Worm (Caenorhabditis elegans) whole organism, young adult: ENCODE measurements around the gene K01A2.6.
"Not testable (repeated sequence)": the region's sequence is repeated elsewhere in the genome, so short reads cannot be mapped to it uniquely, and the experiment has no call there.

Source experiments
- B0019.2 ChIP-seq: fragments of 200-800 bp; sonication (Bioruptor generic); conservative IDR thresholded peaks from 2 replicates; pipeline ENCODE4 v1.3.6; 2022; ENCODE audit warnings: missing genetic modification reagents, missing genetic modification characterization, missing compliant biosample characterization
- C17E4.6 ChIP-seq: fragments of 200-800 bp; sonication (Bioruptor generic); IDR thresholded peaks from 2 replicates; pipeline ENCODE4 v1.3.6; 2022; ENCODE audit warnings: missing genetic modification reagents, missing genetic modification characterization, missing compliant biosample characterization
- F22D6.2 ChIP-seq: sonication (generic microtip); optimal IDR thresholded peaks from 2 replicates; lab custom pipeline; 2016; ENCODE audit warnings: mild to moderate bottlenecking, missing genetic modification characterization, missing compliant biosample characterization
- F33H1.4 ChIP-seq: fragments of 200-800 bp; sonication (Bioruptor generic); IDR thresholded peaks from 2 replicates; pipeline ENCODE4 v1.3.6; 2022; ENCODE audit warnings: missing genetic modification reagents, missing genetic modification characterization, missing compliant biosample characterization
- F37B4.10 ChIP-seq: fragments of 200-800 bp; sonication (Bioruptor generic); IDR thresholded peaks from 2 replicates; pipeline ENCODE4 v1.3.6; 2022; ENCODE audit warnings: missing genetic modification characterization, missing compliant biosample characterization
- F39B2.1 ChIP-seq: fragments of 200-800 bp; sonication (Bioruptor generic); IDR thresholded peaks from 2 replicates; pipeline ENCODE4 v1.3.6; 2022; ENCODE audit warnings: missing genetic modification reagents, missing genetic modification characterization, missing compliant biosample characterization
- F52B5.7 ChIP-seq: sonication (generic microtip); optimal IDR thresholded peaks from 2 replicates; lab custom pipeline; 2016; ENCODE audit warnings: mild to moderate bottlenecking, missing genetic modification characterization, missing compliant biosample characterization
- K12H6.12 ChIP-seq: fragments of 200-800 bp; sonication (Bioruptor generic); optimal IDR thresholded peaks from 2 replicates; lab custom pipeline; 2018; ENCODE audit warnings: mild to moderate bottlenecking, missing genetic modification characterization, missing compliant biosample characterization
- Y56A3A.18 ChIP-seq: fragments of 200-800 bp; sonication (Bioruptor generic); IDR thresholded peaks from 2 replicates; pipeline ENCODE4 v1.3.6; 2022; ENCODE audit warnings: missing genetic modification reagents, missing genetic modification characterization, missing compliant biosample characterization
- aptf-2 ChIP-seq: fragments of 200-800 bp; sonication (Bioruptor generic); conservative IDR thresholded peaks from 2 replicates; pipeline ENCODE4 v1.3.6; 2022; ENCODE audit warnings: missing genetic modification reagents, missing genetic modification characterization, missing compliant biosample characterization
- aptf-3 ChIP-seq: fragments of 200-800 bp; sonication (Bioruptor generic); IDR thresholded peaks from 2 replicates; pipeline ENCODE4 v1.3.6; 2022; ENCODE audit warnings: missing genetic modification characterization, missing compliant biosample characterization
- attf-3 ChIP-seq: fragments of 200-800 bp; sonication (Bioruptor generic); conservative IDR thresholded peaks from 2 replicates; pipeline ENCODE4 v1.3.6; 2022; ENCODE audit warnings: missing genetic modification reagents, missing genetic modification characterization, missing compliant biosample characterization
- attf-5 ChIP-seq: fragments of 200-800 bp; sonication (Bioruptor generic); optimal IDR thresholded peaks from 2 replicates; lab custom pipeline; 2018; ENCODE audit warnings: mild to moderate bottlenecking, missing genetic modification characterization, missing compliant biosample characterization
- ceh-100 ChIP-seq: fragments of 200-800 bp; sonication (Bioruptor generic); IDR thresholded peaks from 2 replicates; pipeline ENCODE4 v1.3.6; 2022; ENCODE audit warnings: missing genetic modification reagents, missing genetic modification characterization, missing compliant biosample characterization
- ceh-27 ChIP-seq: fragments of 200-800 bp; sonication (Bioruptor generic); optimal IDR thresholded peaks from 2 replicates; lab custom pipeline; 2018; ENCODE audit warnings: mild to moderate bottlenecking, missing genetic modification characterization, moderate library complexity, missing compliant biosample characterization
- dox-1 ChIP-seq: fragments of 200-800 bp; sonication (Bioruptor generic); IDR thresholded peaks from 2 replicates; pipeline ENCODE4 v1.3.6; 2022; ENCODE audit warnings: missing genetic modification reagents, missing genetic modification characterization, missing compliant biosample characterization
- egl-44 ChIP-seq: fragments of 200-800 bp; sonication (Bioruptor generic); IDR thresholded peaks from 2 replicates; pipeline ENCODE4 v1.3.6; 2022; ENCODE audit warnings: missing genetic modification reagents, missing genetic modification characterization, missing compliant biosample characterization
- egrh-3 ChIP-seq: fragments of 200-800 bp; sonication (Bioruptor generic); IDR thresholded peaks from 2 replicates; pipeline ENCODE4 v1.3.6; 2022; ENCODE audit warnings: missing genetic modification reagents, missing genetic modification characterization, missing compliant biosample characterization
- gei-17 ChIP-seq: fragments of 200-800 bp; sonication (Bioruptor generic); optimal IDR thresholded peaks from 2 replicates; lab custom pipeline; 2018; ENCODE audit warnings: mild to moderate bottlenecking, missing genetic modification characterization, missing compliant biosample characterization
- hlh-12 ChIP-seq: sonication (generic microtip); optimal IDR thresholded peaks from 2 replicates; lab custom pipeline; 2016; ENCODE audit warnings: missing genetic modification characterization, missing compliant biosample characterization
- hmg-1.2 ChIP-seq: fragments of 200-800 bp; sonication (Bioruptor generic); IDR thresholded peaks from 2 replicates; pipeline ENCODE4 v1.3.6; 2022; ENCODE audit warnings: missing genetic modification reagents, missing genetic modification characterization, missing compliant biosample characterization
- hsf-1 ChIP-seq: fragments of 200-800 bp; sonication (Bioruptor generic); IDR thresholded peaks from 2 replicates; pipeline ENCODE4 v1.3.6; 2022; ENCODE audit warnings: missing genetic modification reagents, missing genetic modification characterization, missing compliant biosample characterization
- lag-1 ChIP-seq: fragments of 200-800 bp; sonication (Bioruptor generic); IDR thresholded peaks from 2 replicates; pipeline ENCODE4 v1.3.6; 2022; ENCODE audit warnings: missing genetic modification reagents, missing genetic modification characterization, missing compliant biosample characterization
- lin-35 ChIP-seq, 3 experiments: fragments of 150-350 bp in 2 of 3; sonication (generic microtip) in 1 of 3; optimal IDR thresholded peaks; 2 replicates each; lab custom pipeline; 2014 to 2018; ENCODE audit warnings: missing biosample characterization in 3 of 3, missing genetic modification characterization in 3 of 3, missing genetic modification reagents in 3 of 3
- lir-1 ChIP-seq: fragments of 200-800 bp; sonication (Bioruptor generic); conservative IDR thresholded peaks from 2 replicates; pipeline ENCODE4 v1.3.6; 2022; ENCODE audit warnings: missing genetic modification reagents, missing genetic modification characterization, missing compliant biosample characterization
- lsy-27 ChIP-seq: sonication (generic microtip); optimal IDR thresholded peaks from 2 replicates; lab custom pipeline; 2017; ENCODE audit warnings: missing genetic modification characterization, mild to moderate bottlenecking, missing compliant biosample characterization, antibody characterized with exemption, missing genotype, borderline replicate concordance; ENCODE audit not compliant: insufficient read depth
- madf-8 ChIP-seq: fragments of 200-800 bp; sonication (Bioruptor generic); conservative IDR thresholded peaks from 2 replicates; pipeline ENCODE4 v1.3.6; 2022; ENCODE audit warnings: missing genetic modification reagents, missing genetic modification characterization, missing compliant biosample characterization
- mxl-1 ChIP-seq: sonication (generic microtip); optimal IDR thresholded peaks from 2 replicates; lab custom pipeline; 2016; ENCODE audit warnings: missing genetic modification characterization, missing compliant biosample characterization
- nhr-120 ChIP-seq: fragments of 200-800 bp; sonication (Bioruptor generic); IDR thresholded peaks from 2 replicates; pipeline ENCODE4 v1.3.6; 2022; ENCODE audit warnings: missing genetic modification characterization, missing compliant biosample characterization
- nhr-179 ChIP-seq: sonication (generic microtip); optimal IDR thresholded peaks from 2 replicates; lab custom pipeline; 2016; ENCODE audit warnings: mild to moderate bottlenecking, missing genetic modification characterization, missing compliant biosample characterization
- pbrm-1 ChIP-seq: fragments of 200-800 bp; sonication (Bioruptor generic); IDR thresholded peaks from 2 replicates; pipeline ENCODE4 v1.3.6; 2022; ENCODE audit warnings: missing genetic modification reagents, missing genetic modification characterization, missing compliant biosample characterization
- rcor-1 ChIP-seq: fragments of 200-800 bp; sonication (Bioruptor generic); IDR thresholded peaks from 2 replicates; pipeline ENCODE4 v1.3.6; 2022; ENCODE audit warnings: missing genetic modification reagents, missing genetic modification characterization, missing compliant biosample characterization
- repo-1 ChIP-seq: sonication (generic microtip); optimal IDR thresholded peaks from 2 replicates; lab custom pipeline; 2017; ENCODE audit warnings: mild to moderate bottlenecking, missing genetic modification characterization, missing compliant biosample characterization
- rpc-1 ChIP-seq, 2 experiments: fragments of 150-350 bp in 1 of 2; sonication (generic microtip) in 1 of 2; optimal IDR thresholded peaks; 2 replicates each; lab custom pipeline; 2014 to 2018; ENCODE audit warnings: missing biosample characterization in 1 of 2, missing genetic modification characterization in 1 of 2, missing genetic modification reagents in 1 of 2, missing genotype in 1 of 2
- sea-2 ChIP-seq: fragments of 200-800 bp; sonication (Bioruptor generic); IDR thresholded peaks from 2 replicates; pipeline ENCODE4 v1.3.6; 2022; ENCODE audit warnings: missing genetic modification characterization, missing compliant biosample characterization
- snpc-4 ChIP-seq, 5 experiments: fragments of 150-350 bp in 1 of 5; sonication (generic microtip) in 4 of 5; optimal IDR thresholded peaks; 2 replicates each; lab custom pipeline; 2014 to 2018; ENCODE audit warnings: missing genetic modification characterization in 5 of 5, missing biosample characterization in 3 of 5, antibody characterized with exemption in 2 of 5, mild to moderate bottlenecking in 2 of 5, missing compliant biosample characterization in 2 of 5, missing genotype in 2 of 5, moderate library complexity in 2 of 5, missing genetic modification reagents in 1 of 5
- tbp1 ChIP-seq: fragments of 200-800 bp; sonication (Bioruptor generic); optimal IDR thresholded peaks from 2 replicates; lab custom pipeline; 2018; ENCODE audit warnings: mild to moderate bottlenecking, missing genetic modification characterization, missing compliant biosample characterization
- unc-130 ChIP-seq: sonication (generic microtip); optimal IDR thresholded peaks from 2 replicates; lab custom pipeline; 2016; ENCODE audit warnings: missing genetic modification reagents, missing genetic modification characterization, missing compliant biosample characterization
- ztf-25 ChIP-seq: fragments of 200-800 bp; sonication (Bioruptor generic); IDR thresholded peaks from 2 replicates; pipeline ENCODE4 v1.3.6; 2022; ENCODE audit warnings: missing genetic modification reagents, missing genetic modification characterization, missing compliant biosample characterization

K01A2.6 gene

DNA sequence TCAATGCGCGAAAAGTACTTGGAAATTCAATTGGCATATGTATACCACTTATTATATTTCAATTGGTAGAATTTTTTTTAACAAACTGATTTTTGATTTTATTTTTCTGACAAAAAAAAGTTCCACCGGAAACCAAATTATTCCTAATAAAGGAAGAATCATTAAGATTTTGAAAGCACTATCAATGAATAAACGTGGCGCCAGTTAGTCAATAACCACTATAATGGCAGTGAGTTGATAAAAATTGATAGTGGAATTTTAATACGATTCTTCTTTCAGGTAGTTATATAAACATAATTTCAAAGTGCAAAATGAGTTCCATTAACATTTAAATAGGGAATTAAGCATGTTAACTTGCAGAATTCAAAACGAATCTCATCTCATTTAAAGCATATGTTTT, 5.9 kb downstream of the K01A2.6 start, which contains the start of gene col-69 (continued):
- no peak for TF ChIP-seq snpc-4 (GFP tag; optimal IDR thresholded peaks at IDR 0.05; lab: Kevin White, UChicago)
- no peak for TF ChIP-seq snpc-4 (tag; optimal IDR thresholded peaks at IDR 0.05; lab: Kevin White, UChicago)
- TF ChIP-seq aptf-2 (GFP tag; lab: Robert Waterston, UW), result no peak
- TF ChIP-seq aptf-3 (GFP tag; lab: Robert Waterston, UW), result no peak
- TF ChIP-seq hmg-1.2 (GFP tag; lab: Robert Waterston, UW), result no peak
- no peak for TF ChIP-seq dox-1

DNA sequence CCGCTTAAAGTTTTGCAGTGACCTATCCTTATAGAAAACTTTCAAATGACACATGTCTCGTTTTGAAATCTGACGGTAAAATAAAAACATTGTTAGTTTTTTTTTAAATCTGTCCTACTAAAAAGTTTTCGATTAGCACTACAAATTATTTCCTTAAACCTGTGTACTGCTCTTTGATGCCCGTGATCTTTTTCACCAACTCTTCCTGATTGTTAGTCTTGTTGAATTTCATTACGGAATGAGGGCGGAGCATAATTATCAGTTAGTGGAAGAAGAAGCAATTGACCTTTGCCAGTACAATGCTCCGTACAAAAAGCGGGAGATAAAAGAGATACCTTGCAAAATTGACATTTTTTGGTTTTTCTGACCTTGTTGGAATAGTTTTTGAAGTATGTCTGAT, 7.4 kb downstream of the K01A2.6 start, which contains the start of gene K01A2.4:
Gene K01A2.4, plus strand, starts transcription at position 301 of the 400 bp plus-strand sequence.
- no peak for TF ChIP-seq repo-1 (tag; lab: Kevin White, UChicago)
- TF ChIP-seq egl-44 (GFP tag; lab: Robert Waterston, UW), result no peak
- TF ChIP-seq K12H6.12 (tag; lab: Kevin White, UChicago), result no peak
- no peak for TF ChIP-seq ztf-25 (GFP tag; lab: Robert Waterston, UW)
- no peak for TF ChIP-seq F37B4.10
- no peak for TF ChIP-seq lag-1
- no peak for TF ChIP-seq F52B5.7 (tag; lab: Kevin White, UChicago)
- no peak for TF ChIP-seq F39B2.1 (GFP tag; lab: Robert Waterston, UW)
- no peak for TF ChIP-seq madf-8 (GFP tag; lab: Robert Waterston, UW)
- no peak for TF ChIP-seq hmg-1.2 (GFP tag; lab: Robert Waterston, UW)
- TF ChIP-seq aptf-2 (GFP tag; lab: Robert Waterston, UW), result no peak
- TF ChIP-seq F22D6.2 (tag; lab: Kevin White, UChicago), result no peak
- TF ChIP-seq egrh-3 (GFP tag; lab: Robert Waterston, UW), result no peak
- TF ChIP-seq hsf-1 (GFP tag; lab: Robert Waterston, UW), result no peak
- TF ChIP-seq rpc-1 (optimal IDR thresholded peaks at IDR 0.05; lab: Kevin White, UChicago), result no peak
- no peak for TF ChIP-seq rpc-1 (tag; optimal IDR thresholded peaks at IDR 0.05; lab: Kevin White, UChicago)
- no peak for TF ChIP-seq nhr-120
- no peak for TF ChIP-seq lir-1 (GFP tag; lab: Robert Waterston, UW)
- TF ChIP-seq sea-2 (GFP tag; lab: Robert Waterston, UW), result no peak
- TF ChIP-seq nhr-179 (tag; lab: Kevin White, UChicago), result no peak

DNA sequence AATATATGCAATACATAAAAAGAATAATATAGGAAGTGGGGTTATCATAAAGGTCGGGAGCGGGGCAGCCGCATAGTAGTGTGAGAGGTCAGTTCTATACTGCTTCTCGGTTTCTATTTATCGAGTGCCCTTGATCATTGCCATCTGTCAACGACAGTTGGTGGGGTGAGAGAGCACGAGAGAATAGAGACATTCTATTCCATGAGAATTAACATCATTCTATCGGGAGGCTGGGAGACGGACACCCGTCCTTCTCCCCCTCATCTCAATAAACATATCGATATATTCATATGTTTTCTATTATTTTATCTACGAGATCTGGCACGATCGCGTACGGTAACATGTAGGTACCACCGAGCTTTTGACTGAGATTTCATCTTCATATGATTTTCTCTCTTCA, 12.3 kb downstream of the K01A2.6 start, which contains the start of gene mps-2:
Gene mps-2, minus strand, starts transcription at position 101 of the 400 bp plus-strand sequence.
- TF ChIP-seq lsy-27; mxl-1; attf-3 (GFP tag; lab: Robert Waterston, UW): not testable (repeated sequence)

DNA sequence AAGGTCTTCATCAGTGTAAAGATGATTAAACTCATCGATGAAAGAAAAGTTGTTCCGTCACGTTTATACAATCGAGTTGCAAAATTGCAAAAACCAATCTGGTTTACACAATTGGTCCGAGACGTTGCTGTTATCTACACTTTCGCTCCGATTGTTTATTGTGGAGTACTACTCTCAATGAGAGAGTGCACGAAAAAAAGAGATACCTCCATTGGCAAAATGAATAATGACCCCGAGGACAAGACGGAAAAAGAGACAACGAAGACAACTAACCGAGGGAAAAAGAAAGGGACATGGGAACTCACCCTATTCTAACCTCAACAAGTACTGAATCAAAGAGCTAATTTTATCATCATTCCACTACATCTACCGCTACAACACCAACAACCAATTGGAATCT, 13.8 kb downstream of the K01A2.6 start:
- TF ChIP-seq F33H1.4 (GFP tag; lab: Robert Waterston, UW), result no peak
- no peak for TF ChIP-seq sea-2 (GFP tag; lab: Robert Waterston, UW)
- TF ChIP-seq gei-17 (GFP tag; lab: Kevin White, UChicago), result no peak

DNA sequence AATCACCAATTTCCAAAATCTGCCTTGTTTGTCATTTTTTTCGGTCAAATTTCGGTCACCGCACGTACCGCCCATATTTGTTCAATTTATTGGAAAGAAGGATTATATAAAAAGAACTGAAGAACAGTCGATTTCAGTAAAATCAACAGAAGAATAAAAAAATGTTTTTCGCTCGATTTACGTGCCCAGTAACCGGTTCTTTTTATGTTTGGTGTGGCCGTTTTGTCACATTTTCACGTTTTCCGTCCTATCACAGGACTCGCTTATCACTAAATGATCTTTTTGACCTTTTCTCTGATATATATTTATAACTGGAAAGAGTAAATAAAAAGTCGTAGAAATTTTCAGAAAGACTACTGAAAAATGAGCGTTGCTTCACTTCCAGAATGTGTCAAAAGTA, 19.7 kb downstream of the K01A2.6 start, which contains the start of gene far-7:
Gene far-7, plus strand, starts transcription at position 331 of the 400 bp plus-strand sequence.
- TF ChIP-seq Y56A3A.18 (GFP tag; lab: Robert Waterston, UW) (no peak), C17E4.6 (GFP tag; lab: Robert Waterston, UW) (no peak), pbrm-1 (GFP tag; lab: Robert Waterston, UW) (no peak), attf-5 (GFP tag; lab: Kevin White, UChicago) (no peak), ceh-100 (GFP tag; lab: Robert Waterston, UW) (no peak), F39B2.1 (GFP tag; lab: Robert Waterston, UW) (no peak), ceh-27 (GFP tag; lab: Kevin White, UChicago) (no peak), rcor-1 (no peak), B0019.2 (GFP tag; lab: Robert Waterston, UW) (no peak), hsf-1 (GFP tag; lab: Robert Waterston, UW) (no peak), tbp1 (no peak), unc-130 (GFP tag; lab: Kevin White, UChicago) (no peak), hlh-12 (tag; lab: Kevin White, UChicago) (no peak), lin-35 (GFP tag; optimal IDR thresholded peaks at IDR 0.05; lab: Kevin White, UChicago) (no peak)
